Worm (Caenorhabditis elegans) whole organism, L1 larva: ENCODE results near the gene F23H12.7.
"Not testable (repeated sequence)": the region's sequence is repeated elsewhere in the genome, so short reads cannot be mapped to it uniquely, and the experiment has no call there.

ENCODE experiments used
- F16B12.6 ChIP-seq: fragments of 150-350 bp; optimal IDR thresholded peaks from 2 replicates; lab custom pipeline; 2014; ENCODE audit warnings: missing biosample characterization, missing genetic modification characterization
- Y116A8C.19 ChIP-seq: sonication (generic microtip); optimal IDR thresholded peaks from 2 replicates; lab custom pipeline; 2016; ENCODE audit warnings: missing compliant biosample characterization, missing genetic modification characterization, borderline replicate concordance
- alr-1 ChIP-seq: fragments of 200-800 bp; sonication (Bioruptor generic); optimal IDR thresholded peaks from 2 replicates; lab custom pipeline; 2018; ENCODE audit warnings: borderline replicate concordance, mild to moderate bottlenecking, missing genetic modification characterization, missing compliant biosample characterization
- ceh-63 ChIP-seq: fragments of 200-800 bp; sonication (Bioruptor generic); optimal IDR thresholded peaks from 2 replicates; lab custom pipeline; 2018; ENCODE audit warnings: mild to moderate bottlenecking, missing genetic modification characterization, missing compliant biosample characterization
- ceh-8 ChIP-seq: fragments of 200-800 bp; sonication (Bioruptor generic); optimal IDR thresholded peaks from 2 replicates; lab custom pipeline; 2018; ENCODE audit warnings: mild to moderate bottlenecking, missing genetic modification characterization, moderate library complexity, missing compliant biosample characterization
- ces-1 ChIP-seq: fragments of 150-350 bp; optimal IDR thresholded peaks from 2 replicates; lab custom pipeline; 2014; ENCODE audit warnings: missing biosample characterization, missing genetic modification reagents, missing genetic modification characterization
- dsc-1 ChIP-seq: sonication (generic microtip); optimal IDR thresholded peaks from 2 replicates; lab custom pipeline; 2016; ENCODE audit warnings: mild to moderate bottlenecking, missing genetic modification characterization, missing compliant biosample characterization
- efl-1 ChIP-seq, 4 experiments: fragments of 150-350 bp; optimal IDR thresholded peaks in 3 of 4; peaks in 1 of 4; 1 replicate in 1 of 4; 2 replicates in 3 of 4; lab custom pipeline; 2014; ENCODE audit warnings: missing biosample characterization in 2 of 4, missing genetic modification characterization in 2 of 4, missing genetic modification reagents in 2 of 4
- egl-13 ChIP-seq: sonication (generic microtip); optimal IDR thresholded peaks from 2 replicates; lab custom pipeline; 2016; ENCODE audit warnings: missing genotype, missing genetic modification reagents, missing genetic modification characterization, missing compliant biosample characterization
- fkh-10 ChIP-seq: sonication (generic microtip); optimal IDR thresholded peaks from 2 replicates; lab custom pipeline; 2017; ENCODE audit warnings: missing biosample characterization, missing genetic modification reagents, missing genetic modification characterization
- fkh-4 ChIP-seq: sonication (generic microtip); optimal IDR thresholded peaks from 2 replicates; lab custom pipeline; 2016; ENCODE audit warnings: missing compliant biosample characterization, missing genetic modification characterization, borderline replicate concordance
- fos-1 ChIP-seq: fragments of 150-350 bp; optimal IDR thresholded peaks from 2 replicates; lab custom pipeline; 2014; ENCODE audit warnings: missing biosample characterization, missing genetic modification characterization
- mef-2 ChIP-seq: fragments of 150-350 bp; optimal IDR thresholded peaks from 2 replicates; lab custom pipeline; 2014; ENCODE audit warnings: missing biosample characterization, missing genetic modification characterization
- nhr-12 ChIP-seq: sonication (generic microtip); optimal IDR thresholded peaks from 2 replicates; lab custom pipeline; 2017; ENCODE audit warnings: missing biosample characterization, missing genetic modification characterization
- nhr-20 ChIP-seq: sonication (generic microtip); optimal IDR thresholded peaks from 2 replicates; lab custom pipeline; 2016; ENCODE audit warnings: mild to moderate bottlenecking, missing genetic modification characterization, missing compliant biosample characterization
- nhr-28 ChIP-seq: fragments of 150-350 bp; optimal IDR thresholded peaks from 2 replicates; lab custom pipeline; 2014; ENCODE audit warnings: missing biosample characterization, missing genetic modification characterization
- nhr-77 ChIP-seq: fragments of 150-350 bp; optimal IDR thresholded peaks from 2 replicates; lab custom pipeline; 2014; ENCODE audit warnings: missing biosample characterization, missing genetic modification characterization
- nhr-84 ChIP-seq: sonication (generic microtip); optimal IDR thresholded peaks from 2 replicates; lab custom pipeline; 2017; ENCODE audit warnings: missing biosample characterization, missing genetic modification characterization
- nhr-85 ChIP-seq: sonication (generic microtip); peaks from one replicate; lab custom pipeline; 2016; ENCODE audit warnings: missing genetic modification characterization, inconsistent platforms, missing compliant biosample characterization
- pag-3 ChIP-seq: sonication (generic microtip); optimal IDR thresholded peaks from 2 replicates; lab custom pipeline; 2017; ENCODE audit warnings: missing genetic modification characterization, mild to moderate bottlenecking, missing compliant biosample characterization, antibody characterized with exemption, borderline replicate concordance; ENCODE audit not compliant: insufficient read depth
- pax-3 ChIP-seq: fragments of 200-800 bp; sonication (Bioruptor generic); optimal IDR thresholded peaks from 2 replicates; lab custom pipeline; 2018; ENCODE audit warnings: mild to moderate bottlenecking, missing genetic modification characterization, moderate library complexity, missing compliant biosample characterization
- pqm-1 ChIP-seq: sonication (generic microtip); optimal IDR thresholded peaks from 3 replicates; lab custom pipeline; 2017; ENCODE audit warnings: missing biosample characterization, missing genetic modification characterization
- rnt-1 ChIP-seq: sonication (generic microtip); optimal IDR thresholded peaks from 2 replicates; lab custom pipeline; 2016; ENCODE audit warnings: mild to moderate bottlenecking, missing genetic modification characterization, moderate library complexity, missing compliant biosample characterization
- snu-23 ChIP-seq: sonication (generic microtip); optimal IDR thresholded peaks from 2 replicates; lab custom pipeline; 2016; ENCODE audit warnings: missing genetic modification characterization, missing compliant biosample characterization
- sptf-1 ChIP-seq: fragments of 150-350 bp; optimal IDR thresholded peaks from 2 replicates; lab custom pipeline; 2014; ENCODE audit warnings: missing biosample characterization, missing genetic modification characterization
- unc-130 ChIP-seq: fragments of 150-350 bp; optimal IDR thresholded peaks from 2 replicates; lab custom pipeline; 2017; ENCODE audit warnings: missing biosample characterization, missing genetic modification characterization, inconsistent platforms
- unc-98 ChIP-seq: fragments of 200-800 bp; sonication (Bioruptor generic); IDR thresholded peaks from 2 replicates; pipeline ENCODE4 v1.3.6; 2022; ENCODE audit warnings: missing genetic modification characterization, missing compliant biosample characterization
- zag-1 ChIP-seq: fragments of 150-350 bp; optimal IDR thresholded peaks from 2 replicates; lab custom pipeline; 2014; ENCODE audit warnings: missing biosample characterization, missing genetic modification characterization
- ztf-11 ChIP-seq, 2 experiments: sonication (generic microtip); optimal IDR thresholded peaks; 2 replicates each; lab custom pipeline; 2016 to 2017; ENCODE audit warnings: missing genetic modification characterization in 2 of 2, missing biosample characterization in 1 of 2, missing compliant biosample characterization in 1 of 2
- ztf-4 ChIP-seq: fragments of 150-350 bp; optimal IDR thresholded peaks from 2 replicates; lab custom pipeline; 2014; ENCODE audit warnings: missing biosample characterization, missing genetic modification characterization

Gene F23H12.7

DNA sequence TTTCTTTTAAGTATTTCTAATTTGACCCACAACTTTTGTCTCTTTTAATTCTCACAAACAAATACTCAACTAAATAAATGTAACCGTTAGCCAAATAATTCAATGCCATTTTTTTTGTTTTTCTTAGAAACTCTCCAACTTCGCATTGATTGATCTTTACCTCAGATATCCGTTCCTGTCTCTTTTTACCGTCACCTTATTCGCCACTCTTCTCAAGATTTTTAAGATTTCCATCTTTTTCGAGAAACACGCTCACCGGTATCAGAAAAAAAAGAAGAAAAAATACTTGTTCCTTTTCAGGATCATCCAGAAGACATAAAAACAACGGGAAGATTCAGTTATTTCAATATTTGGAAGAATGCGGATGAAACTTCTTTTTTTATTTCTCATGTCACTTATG, 13.1 kb upstream of the F23H12.7 start, which contains the start of gene F23H12.5:
F23H12.5 (plus strand) TSS at position 301 of the 400 bp plus-strand sequence.
- TF ChIP-seq nhr-85 (tag; lab: Kevin White, UChicago) (peak; percentile 27), snu-23 (no peak)

DNA sequence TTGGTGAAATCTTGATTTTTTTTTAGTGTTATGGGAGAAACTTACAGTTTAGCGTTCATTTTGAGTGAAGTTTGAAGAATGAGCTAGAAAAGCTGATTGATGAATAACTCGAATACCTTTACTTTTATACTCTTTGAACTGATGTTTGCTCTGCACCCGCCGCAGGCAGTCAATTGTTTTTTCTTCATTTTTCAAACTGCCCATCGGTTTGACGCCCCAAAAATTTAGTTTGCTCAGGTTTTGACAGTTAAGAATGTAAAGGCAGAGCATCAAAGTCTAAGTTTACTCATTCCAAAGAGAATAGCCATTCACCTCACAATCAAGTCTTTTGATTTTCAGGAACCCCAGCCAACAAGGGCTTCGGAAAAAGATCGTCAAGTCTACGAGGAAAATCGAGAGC, 9.8 kb upstream of the F23H12.7 start, which contains the start of gene fipr-1:
fipr-1 (minus strand) TSS at position 101 of the 400 bp plus-strand sequence.
- TF ChIP-seq pax-3 (tag; lab: Kevin White, UChicago) (no peak), nhr-84 (no peak)

DNA sequence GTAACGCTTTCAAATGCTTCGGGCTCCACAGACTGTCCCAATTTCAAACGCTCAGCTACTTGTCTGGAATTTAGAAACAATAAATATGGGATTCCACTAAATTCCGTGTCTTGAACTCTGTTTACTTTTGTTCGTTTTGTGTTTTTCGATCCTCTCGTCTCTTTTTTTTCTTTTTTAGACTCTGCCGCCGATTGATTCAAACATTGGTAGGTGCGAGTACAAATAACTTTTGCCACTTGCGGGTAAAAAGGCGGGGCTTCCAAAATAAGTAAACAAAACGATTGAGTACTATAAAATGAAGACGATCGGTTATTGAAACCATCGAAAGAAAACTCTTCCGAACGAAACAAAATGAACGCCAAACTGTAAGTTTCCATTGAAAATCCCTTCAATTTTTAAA, 6.4 kb upstream of the F23H12.7 start, which contains the start of gene fipr-2:
fipr-2 (plus strand) TSS at position 245 of the 400 bp plus-strand sequence.
- no peak for TF ChIP-seq F16B12.6 (tag; lab: Kevin White, UChicago)
- TF ChIP-seq efl-1 (optimal IDR thresholded peaks at IDR 0.05; lab: Kevin White, UChicago), result no peak
- peak in 1 of 2 experiments; percentile 90 for TF ChIP-seq efl-1 (GFP tag; optimal IDR thresholded peaks at IDR 0.05 in 1 of 2; lab: Kevin White, UChicago)
- no peak for TF ChIP-seq rnt-1 (tag; lab: Kevin White, UChicago)
- TF ChIP-seq nhr-12 (tag; lab: Kevin White, UChicago), result no peak

DNA sequence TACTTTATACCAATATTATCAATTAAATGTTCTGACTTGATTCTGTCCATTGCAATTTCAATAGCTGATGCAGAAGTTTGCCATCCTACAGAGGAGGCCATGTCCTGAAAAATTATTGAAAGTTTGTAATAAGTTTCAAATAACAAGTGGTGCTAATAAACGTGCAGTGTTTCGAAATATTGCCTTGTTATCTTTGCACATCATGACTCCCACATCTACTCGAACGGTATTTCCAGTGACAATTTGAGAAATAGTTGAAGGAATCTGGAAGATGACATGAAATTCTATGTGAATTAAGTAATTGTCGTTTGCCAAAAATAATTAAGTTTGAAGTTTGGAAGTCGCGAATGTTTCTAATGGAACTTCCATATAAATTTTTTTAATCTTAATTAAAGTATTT, 2.0 kb upstream of the F23H12.7 start, which contains the start of gene gcy-13:
gcy-13 (minus strand) TSS at position 101 of the 400 bp plus-strand sequence.
- TF ChIP-seq nhr-77 (tag; lab: Kevin White, UChicago), result no peak
- TF ChIP-seq unc-130, result no peak

DNA sequence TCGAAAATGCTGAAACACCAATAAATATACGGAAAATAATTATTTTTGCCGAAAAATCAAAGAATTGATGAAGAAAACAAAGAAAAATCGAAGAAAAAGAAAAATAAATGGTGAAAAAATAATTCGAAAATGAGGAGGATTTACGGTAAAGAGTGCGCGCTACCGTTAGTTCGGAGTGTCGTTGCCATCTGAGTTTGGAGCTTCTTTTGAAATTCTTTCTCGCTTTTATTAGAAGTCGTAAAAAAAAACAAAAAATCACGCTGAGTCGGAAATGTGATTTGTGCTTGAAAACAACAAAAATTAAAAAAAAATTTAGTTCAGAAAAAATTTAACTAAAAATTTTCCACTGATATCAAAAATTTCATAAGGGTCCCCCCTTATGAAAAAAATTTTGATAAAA, 2.8 kb downstream of the F23H12.7 start, which contains the start of gene F23H12.10:
F23H12.10 (minus strand) TSS at position 12 of the 400 bp plus-strand sequence.
- TF ChIP-seq fos-1 (tag; lab: Kevin White, UChicago); nhr-28; unc-98 (GFP tag; lab: Robert Waterston, UW): not testable (repeated sequence)

DNA sequence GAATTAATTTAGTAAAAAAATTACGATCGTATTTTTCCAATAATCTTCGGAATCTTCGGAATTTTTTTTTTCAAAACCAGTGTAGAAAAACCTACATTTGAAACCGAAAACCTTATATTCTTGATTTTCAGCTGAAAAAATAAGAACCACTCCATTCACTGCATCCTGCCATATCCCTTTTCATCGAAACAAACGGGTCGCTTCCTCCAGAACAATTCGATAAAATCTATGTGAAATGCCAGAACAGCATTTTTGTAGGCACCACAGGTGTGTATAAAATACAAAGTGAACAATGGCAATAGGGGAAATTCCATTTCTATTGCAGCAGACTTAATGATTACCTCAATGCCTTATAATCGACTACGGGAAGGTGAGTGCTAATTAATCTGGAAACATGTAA, 5.8 kb downstream of the F23H12.7 start, which contains the start of gene K01D12.1:
K01D12.1 (plus strand) TSS at position 301 of the 400 bp plus-strand sequence.
- TF ChIP-seq efl-1 (optimal IDR thresholded peaks at IDR 0.05; lab: Kevin White, UChicago) (no peak), efl-1 (GFP tag; optimal IDR thresholded peaks at IDR 0.05 in 1 of 2; lab: Kevin White, UChicago) (no peak), ces-1 (GFP tag; lab: Kevin White, UChicago) (no peak), nhr-20 (tag; lab: Kevin White, UChicago) (no peak), Y116A8C.19 (tag; lab: Kevin White, UChicago) (no peak)

DNA sequence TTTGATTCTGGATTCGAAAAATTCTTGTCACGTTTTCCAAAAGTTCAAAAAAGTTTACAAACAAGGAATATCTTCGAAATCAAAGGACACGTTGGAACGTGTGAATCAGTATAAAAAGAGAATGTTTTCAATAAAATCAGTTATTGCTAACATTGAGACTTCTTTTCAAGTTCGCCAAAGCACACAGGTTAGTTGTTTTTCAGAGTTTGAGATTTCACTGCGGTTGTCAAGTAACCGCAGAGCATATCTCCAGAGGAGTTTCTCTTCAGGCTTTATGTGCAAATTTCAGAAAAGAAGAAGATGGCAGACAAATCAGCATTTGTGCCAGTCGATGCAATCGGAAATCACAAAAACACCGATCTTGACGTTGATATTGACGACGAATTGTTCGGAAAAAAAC, 14.7 kb downstream of the F23H12.7 start, which contains the start of gene K01D12.15:
K01D12.15 (plus strand) TSS at position 301 of the 400 bp plus-strand sequence.
- TF ChIP-seq ceh-63, result no peak
- TF ChIP-seq, all 84 proteins: peak for 0

DNA sequence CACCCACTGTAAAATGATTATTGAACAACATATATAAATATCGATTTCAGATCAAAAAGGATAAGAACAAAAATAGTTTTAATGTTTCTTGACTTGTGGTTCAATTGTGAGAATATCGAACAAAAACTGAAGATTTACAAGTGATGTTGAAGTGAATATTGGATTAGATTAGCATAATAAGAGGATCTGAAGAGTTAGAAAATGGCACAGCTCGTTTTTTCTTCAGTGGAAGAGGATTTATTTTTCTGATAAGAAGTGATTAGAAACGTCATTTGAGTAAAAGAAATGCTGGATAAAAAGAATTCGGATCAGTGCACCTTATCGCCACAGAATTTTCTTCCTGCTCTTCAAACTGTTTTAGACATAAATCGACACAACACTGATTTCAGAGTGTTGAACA, 24.2 kb downstream of the F23H12.7 start, which contains the start of gene twk-14:
twk-14 (minus strand) TSS at position 8 of the 400 bp plus-strand sequence.
- TF ChIP-seq pax-3 (tag; lab: Kevin White, UChicago) (peak; percentile 48), zag-1 (tag; lab: Kevin White, UChicago) (no peak), dsc-1 (tag; lab: Kevin White, UChicago) (peak; percentile 90), fkh-4 (tag; lab: Kevin White, UChicago) (no peak), pqm-1 (tag; lab: Kevin White, UChicago) (no peak), egl-13 (peak; percentile 9), mef-2 (no peak), alr-1 (no peak)

DNA sequence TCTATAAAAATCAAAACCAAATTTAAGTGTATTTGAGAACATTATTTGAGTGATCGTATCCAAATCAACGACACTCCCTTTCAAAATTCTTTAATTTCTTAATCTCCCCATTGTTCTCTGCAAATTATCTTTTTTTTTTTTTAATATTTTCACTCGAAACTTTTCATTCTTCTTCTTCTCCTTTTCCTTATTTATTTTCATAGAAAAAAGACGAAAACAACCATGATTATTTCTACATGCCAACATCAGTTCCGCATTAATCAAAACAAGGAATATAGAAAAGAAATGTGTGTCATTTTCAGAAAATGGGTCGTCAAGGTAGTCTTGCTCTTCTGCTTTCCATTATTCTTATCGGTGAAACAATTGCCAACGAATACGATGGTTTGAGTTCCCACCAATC, 26.1 kb downstream of the F23H12.7 start, which contains the start of gene K01D12.5:
K01D12.5 (plus strand) TSS at position 301 of the 400 bp plus-strand sequence.
- TF ChIP-seq pag-3 (tag; lab: Kevin White, UChicago) (no peak), ceh-8 (GFP tag; lab: Kevin White, UChicago) (no peak), nhr-12 (tag; lab: Kevin White, UChicago) (no peak), ztf-4 (tag; lab: Kevin White, UChicago) (no peak), egl-13 (no peak), nhr-77 (tag; lab: Kevin White, UChicago) (no peak), F16B12.6 (tag; lab: Kevin White, UChicago) (no peak), sptf-1 (tag; lab: Kevin White, UChicago) (no peak), fkh-10 (GFP tag; lab: Kevin White, UChicago) (no peak), ztf-11 (tag; optimal IDR thresholded peaks at IDR 0.05; lab: Kevin White, UChicago) (no peak), nhr-85 (tag; lab: Kevin White, UChicago) (no peak)
- TF ChIP-seq, all 84 proteins: peak for 0
